Worm (Caenorhabditis elegans): ENCODE results near the gene slc-28.2.

slc-28.2 gene

DNA sequence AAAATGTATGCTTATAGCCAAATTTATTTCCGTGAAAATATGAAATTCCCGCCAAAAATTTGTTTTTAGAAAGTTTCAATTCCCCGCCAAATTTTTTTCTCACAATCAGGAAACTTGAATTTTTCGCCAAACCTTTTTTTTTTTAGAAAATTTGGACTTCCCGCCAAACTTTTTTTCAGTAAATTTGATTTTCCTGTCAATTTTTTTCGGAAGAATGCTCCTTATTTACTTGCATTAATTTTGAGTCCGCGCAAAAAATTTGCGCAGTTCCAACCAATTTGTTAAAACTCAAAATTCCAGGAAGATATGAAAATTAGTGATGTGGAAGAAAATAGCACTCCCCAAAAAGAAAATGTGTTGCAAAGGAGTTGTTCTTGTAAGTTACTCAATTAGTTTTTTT, at the start of gene slc-28.2:
slc-28.2 (plus strand) TSS at position 301 of the 400 bp plus-strand sequence.
- TF ChIP-seq lsy-2 (tag; optimal IDR thresholded peaks at IDR 0.05), result no peak
- no peak for TF ChIP-seq ZK546.5 (tag; optimal IDR thresholded peaks at IDR 0.05)
- TF ChIP-seq nhr-48 (tag; optimal IDR thresholded peaks at IDR 0.05), result no peak
- TF ChIP-seq lin-38 (GFP tag; IDR thresholded peaks at IDR 0.05), result no peak
- no peak for TF ChIP-seq nhr-28 (tag; optimal IDR thresholded peaks at IDR 0.05)
- no peak for TF ChIP-seq ceh-28 (tag; optimal IDR thresholded peaks at IDR 0.05)
- TF ChIP-seq sdz-12 (GFP tag; optimal IDR thresholded peaks at IDR 0.05), result no peak
- TF ChIP-seq mxl-3 (GFP tag; optimal IDR thresholded peaks at IDR 0.05), result no peak
- no peak for TF ChIP-seq attf-4 (tag; optimal IDR thresholded peaks at IDR 0.05)
- no peak for TF ChIP-seq zag-1 (tag; optimal IDR thresholded peaks at IDR 0.05)
- no peak for TF ChIP-seq hlh-30 (tag; optimal IDR thresholded peaks at IDR 0.05; ENCODE audit: insufficient read depth)
- no peak for TF ChIP-seq jun-1 (tag; optimal IDR thresholded peaks at IDR 0.05)
- no peak for TF ChIP-seq Y5F2A.4 (GFP tag; optimal IDR thresholded peaks at IDR 0.05)

DNA sequence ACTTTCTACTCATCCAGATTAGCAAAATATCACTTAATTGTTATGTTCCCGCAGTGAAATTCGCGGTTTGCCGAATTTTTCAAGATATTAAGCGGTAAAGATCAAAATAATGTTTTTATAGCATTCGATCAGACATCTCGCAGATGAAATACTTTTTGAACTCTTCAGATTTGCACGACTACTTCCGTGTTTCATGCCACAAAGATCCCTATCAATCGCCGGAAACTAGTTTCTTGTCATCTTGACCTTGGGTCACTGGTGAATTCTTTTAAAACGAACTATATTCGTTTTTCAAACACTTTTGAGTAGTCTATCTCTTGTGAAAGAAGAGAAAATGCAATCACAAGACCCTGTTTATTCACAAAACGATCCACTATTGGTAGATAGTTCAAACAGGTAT, 47.0 kb upstream of the slc-28.2 start, which contains the start of gene txt-11:
txt-11 (plus strand) TSS at position 301 of the 400 bp plus-strand sequence.
- no peak for TF ChIP-seq nhr-42 (GFP tag; IDR thresholded peaks at IDR 0.05)
- TF ChIP-seq dmd-6 (GFP tag; IDR thresholded peaks at IDR 0.05), result 0 out of 2 replicates have a peak, but pooled peaks have one; percentile 15
- no peak for TF ChIP-seq unc-39 (tag; optimal IDR thresholded peaks at IDR 0.05)
- no peak for TF ChIP-seq mep-1 (tag; optimal IDR thresholded peaks at IDR 0.05)
- TF ChIP-seq zfp-3 (GFP tag; conservative IDR thresholded peaks at IDR 0.05), result no peak

DNA sequence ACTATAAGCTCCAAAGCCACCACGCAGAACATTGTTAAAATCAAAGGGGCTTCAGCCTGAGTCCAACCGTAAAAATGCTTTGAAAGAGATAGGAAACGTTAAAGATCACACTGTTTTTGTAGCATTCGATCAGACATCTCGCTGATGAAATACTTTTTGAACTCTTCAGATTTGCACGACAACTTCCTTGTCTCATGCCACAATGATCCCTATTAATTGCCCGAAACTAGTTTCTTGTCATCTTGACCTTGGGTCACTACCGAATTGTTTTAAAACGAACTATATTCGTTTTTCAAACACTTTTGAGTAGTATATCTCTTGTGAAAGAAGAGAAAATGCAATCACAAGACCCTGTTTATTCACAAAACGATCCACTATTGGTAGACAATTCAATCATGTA, 42.1 kb upstream of the slc-28.2 start, which contains the start of gene T20D4.3:
T20D4.3 (plus strand) TSS at position 301 of the 400 bp plus-strand sequence.
- TF ChIP-seq zip-2 (tag; optimal IDR thresholded peaks at IDR 0.05), result no peak
- peak in 1 of 2 experiments; percentile 61 for TF ChIP-seq unc-62 (GFP tag; optimal IDR thresholded peaks at IDR 0.05 in 1 of 2)
- no peak for TF ChIP-seq unc-62 (tag; optimal IDR thresholded peaks at IDR 0.05)
- TF ChIP-seq zfp-2 (tag; optimal IDR thresholded peaks at IDR 0.05), result no peak
- no peak for TF ChIP-seq dmd-8 (GFP tag; IDR thresholded peaks at IDR 0.05)

DNA sequence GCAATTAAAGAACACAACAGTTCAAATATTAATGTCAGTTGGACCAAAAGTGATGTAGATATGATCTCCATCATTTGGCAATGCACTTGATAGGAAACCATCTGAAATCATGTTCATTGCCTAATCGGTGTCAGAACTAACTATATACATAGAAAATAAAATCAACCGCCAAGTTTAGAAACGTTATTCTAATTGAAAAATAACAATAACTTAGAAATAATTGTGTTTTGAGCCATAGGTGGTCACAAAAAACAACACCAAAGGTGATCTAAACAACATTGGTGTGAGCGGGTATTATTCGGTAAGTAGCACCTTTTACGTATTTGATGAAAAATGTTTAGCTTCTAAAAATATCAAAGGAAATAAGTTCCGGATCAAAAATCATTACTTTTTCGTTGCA, 35.7 kb upstream of the slc-28.2 start, which contains the start of gene srab-21:
srab-21 (minus strand) TSS at position 101 of the 400 bp plus-strand sequence.
- no peak for TF ChIP-seq R02D3.7 (tag; optimal IDR thresholded peaks at IDR 0.05)
- peak in 1 of 2 experiments; percentile 15 for TF ChIP-seq unc-62 (GFP tag; optimal IDR thresholded peaks at IDR 0.05 in 1 of 2)
- no peak for TF ChIP-seq unc-62 (tag; optimal IDR thresholded peaks at IDR 0.05)
- TF ChIP-seq nhr-42 (GFP tag; IDR thresholded peaks at IDR 0.05), result no peak
- no peak for TF ChIP-seq sdz-12 (GFP tag; optimal IDR thresholded peaks at IDR 0.05)
- no peak for TF ChIP-seq arid-1 (GFP tag; conservative IDR thresholded peaks at IDR 0.05)
- TF ChIP-seq tag-97 (GFP tag; IDR thresholded peaks at IDR 0.05), result no peak

DNA sequence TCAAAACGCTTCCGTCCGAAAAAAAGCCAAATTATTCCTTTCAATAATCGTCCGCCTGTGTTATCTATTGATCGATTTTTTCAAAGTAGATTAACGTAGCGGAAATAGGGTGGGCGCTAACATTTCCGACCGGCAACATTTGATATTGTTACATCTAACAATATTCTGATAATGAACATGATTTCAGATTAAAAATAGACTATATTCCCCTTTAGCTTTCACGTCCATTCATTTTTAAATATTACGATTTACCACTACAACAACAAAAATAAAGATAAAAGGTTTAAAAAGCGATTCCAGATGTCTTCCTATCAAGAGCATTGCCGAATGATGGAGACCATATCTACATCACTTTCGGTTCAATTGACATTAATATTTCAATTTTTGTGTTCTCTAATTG, 33.9 kb upstream of the slc-28.2 start, which contains the start of gene srab-22:
srab-22 (plus strand) TSS at position 301 of the 400 bp plus-strand sequence.
- TF ChIP-seq unc-62 (GFP tag; optimal IDR thresholded peaks at IDR 0.05 in 1 of 2), result peak in 1 of 2 experiments; percentile 14
- TF ChIP-seq unc-62 (tag; optimal IDR thresholded peaks at IDR 0.05), result no peak
- TF ChIP-seq nhr-237 (tag; optimal IDR thresholded peaks at IDR 0.05), result no peak

DNA sequence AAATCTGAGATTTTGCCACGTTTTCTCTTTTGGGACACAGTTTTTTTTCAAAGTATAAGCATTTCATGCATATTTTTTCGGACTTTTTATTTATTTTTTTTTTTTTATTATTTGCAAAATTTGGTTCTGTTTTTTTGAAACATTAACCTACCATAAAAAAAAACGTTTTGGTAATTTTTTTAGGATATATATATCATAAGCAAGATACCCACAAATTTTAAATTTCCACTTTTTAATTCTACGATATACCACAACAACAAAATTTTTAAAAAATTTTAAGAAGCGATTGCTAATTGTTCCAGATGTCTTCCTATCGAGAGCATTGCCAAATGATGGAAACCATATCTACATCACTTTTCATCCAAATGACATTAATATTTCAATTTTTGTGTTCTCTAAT, 31.3 kb upstream of the slc-28.2 start, which contains the start of gene srab-20:
srab-20 (plus strand) TSS at position 301 of the 400 bp plus-strand sequence.
- TF ChIP-seq dve-1 (tag; optimal IDR thresholded peaks at IDR 0.05; ENCODE audit: insufficient read depth) (no peak), mxl-3 (GFP tag; optimal IDR thresholded peaks at IDR 0.05) (no peak), gei-8 (GFP tag; optimal IDR thresholded peaks at IDR 0.05) (no peak), F44E2.7 (GFP tag; IDR thresholded peaks at IDR 0.05) (no peak), T20F7.1 (GFP tag; optimal IDR thresholded peaks at IDR 0.05) (no peak), nhr-42 (GFP tag; IDR thresholded peaks at IDR 0.05) (no peak), pqm-1 (tag; optimal IDR thresholded peaks at IDR 0.05) (no peak), dpl-1 (GFP tag; optimal IDR thresholded peaks at IDR 0.05) (no peak), Y5F2A.4 (GFP tag; optimal IDR thresholded peaks at IDR 0.05) (no peak), mdl-1 (tag; optimal IDR thresholded peaks at IDR 0.05) (no peak), nhr-237 (tag; optimal IDR thresholded peaks at IDR 0.05) (no peak), vab-7 (GFP tag; IDR thresholded peaks at IDR 0.05) (no peak), unc-62 (GFP tag; optimal IDR thresholded peaks at IDR 0.05 in 1 of 2) (no peak), unc-62 (tag; optimal IDR thresholded peaks at IDR 0.05) (no peak), ztf-11 (tag; optimal IDR thresholded peaks at IDR 0.05) (no peak), madf-5 (GFP tag; IDR thresholded peaks at IDR 0.05) (no peak)

Data from whole organism, L4 larva.